Worm (Caenorhabditis elegans) whole organism, L2 larva: ENCODE measurements around the gene Y47D3A.20.

ENCODE experiments used
- C34F6.9 ChIP-seq: fragments of 150-350 bp; optimal IDR thresholded peaks from 2 replicates; lab custom pipeline; 2014; ENCODE audit warnings: missing biosample characterization, missing genetic modification characterization
- F13H6.1 ChIP-seq: sonication (generic microtip); optimal IDR thresholded peaks from 2 replicates; lab custom pipeline; 2016; ENCODE audit warnings: missing genetic modification characterization, missing compliant biosample characterization
- R02D3.7 ChIP-seq: fragments of 150-350 bp; optimal IDR thresholded peaks from 2 replicates; lab custom pipeline; 2014; ENCODE audit warnings: missing biosample characterization, missing genetic modification characterization
- Y55F3AM.14 ChIP-seq: fragments of 200-800 bp; sonication (Bioruptor generic); optimal IDR thresholded peaks from 2 replicates; lab custom pipeline; 2018; ENCODE audit warnings: mild to moderate bottlenecking, missing genetic modification characterization, missing compliant biosample characterization
- ZK546.5 ChIP-seq: sonication (generic microtip); optimal IDR thresholded peaks from 2 replicates; lab custom pipeline; 2017; ENCODE audit warnings: missing biosample characterization, missing genetic modification characterization
- alr-1 ChIP-seq: fragments of 150-350 bp; optimal IDR thresholded peaks from 2 replicates; lab custom pipeline; 2014; ENCODE audit warnings: missing biosample characterization, missing genetic modification characterization
- aly-2 ChIP-seq: fragments of 150-350 bp; optimal IDR thresholded peaks from 2 replicates; lab custom pipeline; 2014; ENCODE audit warnings: missing biosample characterization, missing genetic modification characterization
- ceh-16 ChIP-seq: fragments of 150-350 bp; optimal IDR thresholded peaks from 2 replicates; lab custom pipeline; 2014; ENCODE audit warnings: missing biosample characterization, missing genetic modification characterization
- ceh-82 ChIP-seq: fragments of 150-350 bp; optimal IDR thresholded peaks from 2 replicates; lab custom pipeline; 2014; ENCODE audit warnings: missing biosample characterization, missing genetic modification characterization
- crh-2 ChIP-seq: sonication (generic microtip); optimal IDR thresholded peaks from 2 replicates; lab custom pipeline; 2017; ENCODE audit warnings: missing biosample characterization, missing genetic modification characterization
- dmd-4 ChIP-seq: sonication (generic microtip); optimal IDR thresholded peaks from 2 replicates; lab custom pipeline; 2017; ENCODE audit warnings: missing biosample characterization, missing genetic modification characterization
- egl-27 ChIP-seq: sonication (generic microtip); optimal IDR thresholded peaks from 3 replicates; lab custom pipeline; 2017; ENCODE audit warnings: missing biosample characterization, missing genetic modification reagents, missing genetic modification characterization
- fos-1 ChIP-seq: fragments of 150-350 bp; optimal IDR thresholded peaks from 2 replicates; lab custom pipeline; 2014; ENCODE audit warnings: missing biosample characterization, missing genetic modification characterization
- gmeb-1 ChIP-seq: fragments of 150-350 bp; optimal IDR thresholded peaks from 2 replicates; lab custom pipeline; 2014; ENCODE audit warnings: missing biosample characterization, missing genetic modification characterization
- lin-11 ChIP-seq: fragments of 150-350 bp; sonication (generic microtip); optimal IDR thresholded peaks from 2 replicates; lab custom pipeline; 2014; ENCODE audit warnings: missing biosample characterization, missing genetic modification characterization, inconsistent platforms, mixed read lengths
- lin-13 ChIP-seq: fragments of 150-350 bp; optimal IDR thresholded peaks from 2 replicates; lab custom pipeline; 2014; ENCODE audit warnings: missing biosample characterization, missing genetic modification reagents, missing genetic modification characterization
- lsy-2 ChIP-seq, 2 experiments: fragments of 150-350 bp in 1 of 2; sonication (generic microtip) in 1 of 2; optimal IDR thresholded peaks; 2 replicates each; lab custom pipeline; 2014 to 2017; ENCODE audit warnings: missing biosample characterization in 2 of 2, missing genetic modification characterization in 2 of 2
- mab-5 ChIP-seq: fragments of 150-350 bp; optimal IDR thresholded peaks from 2 replicates; lab custom pipeline; 2014; ENCODE audit warnings: missing biosample characterization, missing genetic modification characterization
- mdl-1 ChIP-seq, 2 experiments: fragments of 150-350 bp in 1 of 2; sonication (generic microtip) in 1 of 2; optimal IDR thresholded peaks; 2 replicates each; lab custom pipeline; 2017; ENCODE audit warnings: missing biosample characterization in 2 of 2, missing genetic modification characterization in 2 of 2
- nhr-11 ChIP-seq: fragments of 150-350 bp; optimal IDR thresholded peaks from 2 replicates; lab custom pipeline; 2014; ENCODE audit warnings: missing biosample characterization, missing genetic modification characterization
- nhr-12 ChIP-seq: fragments of 150-350 bp; optimal IDR thresholded peaks from 2 replicates; lab custom pipeline; 2014; ENCODE audit warnings: missing biosample characterization, missing genetic modification characterization
- nhr-129 ChIP-seq: fragments of 150-350 bp; optimal IDR thresholded peaks from 2 replicates; lab custom pipeline; 2014; ENCODE audit warnings: missing biosample characterization, missing genetic modification characterization
- nhr-21 ChIP-seq: fragments of 150-350 bp; optimal IDR thresholded peaks from 2 replicates; lab custom pipeline; 2014; ENCODE audit warnings: missing biosample characterization, missing genetic modification characterization
- nhr-237 ChIP-seq: fragments of 150-350 bp; optimal IDR thresholded peaks from 2 replicates; lab custom pipeline; 2014; ENCODE audit warnings: missing biosample characterization, missing genetic modification characterization
- nhr-25 ChIP-seq: fragments of 150-350 bp; sonication (generic microtip); optimal IDR thresholded peaks from 3 replicates; lab custom pipeline; 2014; ENCODE audit warnings: missing biosample characterization, missing genetic modification characterization
- nhr-6 ChIP-seq: fragments of 150-350 bp; optimal IDR thresholded peaks from 2 replicates; lab custom pipeline; 2014; ENCODE audit warnings: missing biosample characterization, missing genetic modification characterization
- sem-4 ChIP-seq: fragments of 150-350 bp; optimal IDR thresholded peaks from 2 replicates; lab custom pipeline; 2014; ENCODE audit warnings: missing biosample characterization, missing genetic modification reagents, missing genetic modification characterization
- skn-1 ChIP-seq: sonication (generic microtip); optimal IDR thresholded peaks from 2 replicates; lab custom pipeline; 2017; ENCODE audit warnings: missing biosample characterization, missing genetic modification characterization
- sma-3 ChIP-seq: sonication (generic microtip); optimal IDR thresholded peaks from 2 replicates; lab custom pipeline; 2016; ENCODE audit warnings: missing genetic modification reagents, missing genetic modification characterization, missing compliant biosample characterization
- sma-9 ChIP-seq, 2 experiments: fragments of 150-350 bp in 1 of 2; sonication (generic microtip) in 1 of 2; optimal IDR thresholded peaks; 2 replicates each; lab custom pipeline; 2014 to 2016; ENCODE audit warnings: missing genetic modification characterization in 2 of 2, mild to moderate bottlenecking in 1 of 2, missing biosample characterization in 1 of 2, missing compliant biosample characterization in 1 of 2, missing genetic modification reagents in 1 of 2, moderate library complexity in 1 of 2
- snpc-4 ChIP-seq: fragments of 150-350 bp; optimal IDR thresholded peaks from 2 replicates; lab custom pipeline; 2014; ENCODE audit warnings: missing biosample characterization, missing genetic modification characterization
- unc-55 ChIP-seq: fragments of 150-350 bp; sonication (generic microtip); optimal IDR thresholded peaks from 3 replicates; lab custom pipeline; 2014; ENCODE audit warnings: missing biosample characterization, missing genetic modification reagents, missing genetic modification characterization
- zag-1 ChIP-seq: fragments of 150-350 bp; optimal IDR thresholded peaks from 2 replicates; lab custom pipeline; 2014; ENCODE audit warnings: missing biosample characterization, missing genetic modification characterization
- ztf-11 ChIP-seq: sonication (generic microtip); optimal IDR thresholded peaks from 2 replicates; lab custom pipeline; 2017; ENCODE audit warnings: missing biosample characterization, missing genetic modification characterization
- ztf-4 ChIP-seq: fragments of 150-350 bp; optimal IDR thresholded peaks from 2 replicates; lab custom pipeline; 2014; ENCODE audit warnings: missing biosample characterization, missing genetic modification characterization

The Y47D3A.20 gene

DNA sequence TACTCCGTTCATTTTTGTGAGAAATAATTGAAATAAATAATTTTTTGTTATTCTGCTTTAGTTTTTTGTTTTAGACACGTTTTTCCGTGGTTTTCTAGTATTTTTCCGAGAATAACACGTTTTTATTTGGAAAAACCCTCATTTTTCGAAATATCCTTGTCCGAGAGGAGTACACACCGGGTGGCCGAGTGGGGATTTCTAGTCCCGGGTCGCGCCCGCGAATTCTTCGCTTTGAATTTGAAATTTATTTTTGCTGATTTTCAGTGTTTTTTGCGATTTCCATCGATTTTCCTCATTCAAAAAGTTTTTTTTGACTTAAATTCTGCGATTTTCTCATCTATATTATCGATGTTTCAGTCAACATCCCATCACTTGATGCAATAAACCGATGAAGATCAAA lies 15.7 kb downstream of the Y47D3A.20 start, which contains the start of the genes gly-9, mib-1 and smc-3 (continued):
- no peak for TF ChIP-seq R02D3.7 (tag; lab: Kevin White, UChicago)
- no peak for TF ChIP-seq nhr-6 (tag; lab: Kevin White, UChicago)
- TF ChIP-seq aly-2 (tag; lab: Kevin White, UChicago): no peak
- TF ChIP-seq nhr-25 (tag; lab: Kevin White, UChicago): peak; percentile 60
- no peak for TF ChIP-seq ztf-11 (tag; lab: Kevin White, UChicago)
- no peak for TF ChIP-seq nhr-11 (tag; lab: Kevin White, UChicago)
- no peak for TF ChIP-seq nhr-129 (tag; lab: Kevin White, UChicago)
- TF ChIP-seq alr-1 (tag; lab: Kevin White, UChicago): no peak
- no peak for TF ChIP-seq Y55F3AM.14 (GFP tag; lab: Kevin White, UChicago)

DNA sequence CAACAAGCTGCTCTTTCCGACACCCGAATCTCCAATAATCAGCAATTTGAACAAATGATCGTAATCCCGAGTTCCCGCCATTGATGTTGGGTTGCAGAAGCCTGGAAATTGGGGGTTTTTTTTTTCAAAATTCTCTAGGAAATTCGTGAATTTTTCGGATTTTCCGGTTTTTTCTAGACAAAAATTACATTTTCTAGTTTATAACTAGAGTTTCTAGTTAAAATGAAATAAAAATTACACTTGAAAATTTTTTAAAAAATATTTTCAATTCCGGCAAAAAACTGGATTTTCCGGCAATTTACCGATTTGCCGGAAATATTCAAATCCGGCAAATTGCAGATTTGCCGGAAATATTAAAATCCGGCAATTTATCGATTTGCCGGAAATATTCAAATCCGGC lies 36.6 kb downstream of the Y47D3A.20 start, which contains the start of gene rab-35:
rab-35 (minus strand) TSS at position 101 of the 400 bp plus-strand sequence.
- TF ChIP-seq zag-1 (tag; lab: Kevin White, UChicago) (no peak), dmd-4 (tag; lab: Kevin White, UChicago) (no peak), ztf-4 (no peak), skn-1 (tag; lab: Kevin White, UChicago) (no peak), sma-9 (GFP tag; optimal IDR thresholded peaks at IDR 0.05; lab: Kevin White, UChicago) (no peak), sma-9 (tag; optimal IDR thresholded peaks at IDR 0.05; lab: Kevin White, UChicago) (no peak), Y55F3AM.14 (GFP tag; lab: Kevin White, UChicago) (no peak), nhr-21 (tag; lab: Kevin White, UChicago) (no peak), sma-3 (GFP tag; lab: Kevin White, UChicago) (no peak), lsy-2 (tag; optimal IDR thresholded peaks at IDR 0.05; lab: Kevin White, UChicago) (no peak), egl-27 (no peak), snpc-4 (tag; lab: Kevin White, UChicago) (no peak), nhr-237 (tag; lab: Kevin White, UChicago) (no peak), mdl-1 (tag; optimal IDR thresholded peaks at IDR 0.05; lab: Kevin White, UChicago) (no peak), nhr-25 (tag; lab: Kevin White, UChicago) (no peak)
- TF ChIP-seq, all 48 proteins: peak for 0

- TF ChIP-seq nhr-237 (tag; lab: Kevin White, UChicago) (peak; percentile 28), lsy-2 (tag; optimal IDR thresholded peaks at IDR 0.05; lab: Kevin White, UChicago) (peak; percentile 70 to 83), crh-2 (tag; lab: Kevin White, UChicago) (peak; percentile 69), C34F6.9 (peak; percentile 86), nhr-129 (tag; lab: Kevin White, UChicago) (peak; percentile 72), ceh-82 (tag; lab: Kevin White, UChicago) (no peak), nhr-11 (tag; lab: Kevin White, UChicago) (no peak), gmeb-1 (tag; lab: Kevin White, UChicago) (peak; percentile 89), fos-1 (peak; percentile 1), lin-11 (tag; lab: Kevin White, UChicago) (peak; percentile 57), nhr-12 (tag; lab: Kevin White, UChicago) (no peak), mab-5 (tag; lab: Kevin White, UChicago) (peak; percentile 25), F13H6.1 (tag; lab: Kevin White, UChicago) (peak; percentile 73), sma-3 (GFP tag; lab: Kevin White, UChicago) (peak; percentile 88), nhr-21 (tag; lab: Kevin White, UChicago) (peak; percentile 26), mdl-1 (tag; optimal IDR thresholded peaks at IDR 0.05; lab: Kevin White, UChicago) (no peak), lin-13 (GFP tag; lab: Kevin White, UChicago) (peak; percentile 66), Y55F3AM.14 (GFP tag; lab: Kevin White, UChicago) (peak; percentile 45), unc-55 (GFP tag; lab: Kevin White, UChicago) (peak; percentile 81), nhr-25 (tag; lab: Kevin White, UChicago) (peak; percentile 49), ceh-16 (tag; lab: Kevin White, UChicago) (no peak)
Observed at ce11 chrIII:11317164-11317620, 42.3 kb downstream of the Y47D3A.20 start, which contains the start of gene mcm-10. Gene mcm-10, plus strand, starts transcription at chrIII:11317570.

- TF ChIP-seq sem-4 (tag; lab: Kevin White, UChicago) (no peak), ztf-11 (tag; lab: Kevin White, UChicago) (no peak), Y55F3AM.14 (GFP tag; lab: Kevin White, UChicago) (no peak), crh-2 (tag; lab: Kevin White, UChicago) (no peak), lin-13 (GFP tag; lab: Kevin White, UChicago) (no peak), ZK546.5 (no peak)
Observed at ce11 chrIII:11318131-11318530, 43.3 kb downstream of the Y47D3A.20 start, which contains the start of gene teg-1. Gene teg-1, minus strand, starts transcription at chrIII:11318231.
